Fruit fly (Drosophila melanogaster): ENCODE results near the gene Atg8b.
A peak's percentile ranks its signal among the peaks of the same experiment; 100 is the strongest.
"Not testable (repeated sequence)": the region's sequence is repeated elsewhere in the genome, so short reads cannot be mapped to it uniquely, and the experiment has no call there.

Atg8b gene

DNA sequence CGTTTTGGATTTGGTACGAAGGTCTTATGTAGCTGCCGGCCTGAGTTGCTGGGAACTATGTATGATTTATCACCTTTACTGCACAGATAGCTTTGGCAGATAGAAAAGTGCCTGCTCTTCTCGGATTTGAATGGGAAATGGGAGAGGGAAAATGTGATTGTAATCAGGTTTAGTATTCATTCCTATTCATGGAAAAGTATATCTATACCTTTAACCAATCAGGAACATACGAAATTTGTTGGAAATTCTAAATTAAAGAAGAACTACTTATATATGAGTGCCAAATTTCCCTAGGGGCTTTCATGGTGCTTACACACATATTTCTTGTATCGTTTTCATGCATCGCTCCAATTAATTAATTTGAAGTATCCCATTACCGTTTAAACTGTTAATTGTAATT lies at the start of gene Atg8b:
Gene Atg8b, minus strand, starts transcription at position 101 of the 400 bp plus-strand sequence.
- TF ChIP-seq CG17801 (GFP tag; optimal IDR thresholded peaks at IDR 0.05; ENCODE audit: partially characterized antibody) = no peak

dm6 chr3R:17774538-17774937 lies 49.7 kb upstream of the Atg8b start:
- no peak for TF ChIP-seq CG17801 (GFP tag; optimal IDR thresholded peaks at IDR 0.05; ENCODE audit: partially characterized antibody)

dm6 chr3R:17773893-17774292 lies 49.0 kb upstream of the Atg8b start:
- TF ChIP-seq CG17801 (GFP tag; optimal IDR thresholded peaks at IDR 0.05; ENCODE audit: partially characterized antibody) = no peak

DNA sequence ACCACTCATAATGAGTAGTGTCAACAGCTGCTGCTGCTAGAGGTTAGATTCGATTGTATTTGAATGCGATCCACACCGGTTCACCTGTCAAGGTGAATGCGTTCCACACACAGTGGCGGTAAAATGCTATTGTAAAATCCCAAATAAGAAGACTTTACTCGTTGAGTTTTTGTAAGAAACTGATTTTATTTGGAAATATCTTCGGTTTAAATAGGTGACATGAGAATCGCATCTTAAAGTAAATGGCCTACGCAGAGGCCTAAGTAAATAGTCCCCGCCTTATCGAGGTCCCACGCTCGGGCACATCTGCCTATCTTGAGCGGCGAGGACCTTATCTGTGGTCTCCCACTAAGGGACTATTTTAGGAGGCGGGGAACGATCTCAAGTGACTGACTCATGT lies 38.2 kb upstream of the Atg8b start, which contains the start of gene TyrR:
Gene TyrR, minus strand, starts transcription at position 101 of the 400 bp plus-strand sequence.
- TF ChIP-seq CG17801 (GFP tag; optimal IDR thresholded peaks at IDR 0.05; ENCODE audit: partially characterized antibody) = not testable (repeated sequence)

DNA sequence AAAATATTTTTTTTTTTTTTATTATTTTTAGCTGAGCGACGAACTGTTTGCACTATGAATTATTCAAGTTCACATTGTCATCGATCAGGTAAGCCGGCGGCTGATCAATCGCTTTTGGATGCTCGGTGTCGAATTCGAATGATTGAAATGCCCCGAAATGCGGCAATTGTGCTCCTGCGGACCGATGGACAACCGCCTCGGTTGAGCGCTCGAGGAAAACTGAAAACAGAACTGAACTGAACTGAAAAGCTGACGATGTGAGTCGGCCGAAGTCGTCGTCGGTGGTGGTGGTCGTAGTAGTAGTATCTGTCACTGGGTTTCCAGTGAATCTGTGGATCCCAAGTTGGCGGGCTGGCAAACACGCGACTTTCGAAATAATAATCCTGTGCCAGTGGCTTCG lies 37.4 kb upstream of the Atg8b start:
- TF ChIP-seq CG17801 (GFP tag; optimal IDR thresholded peaks at IDR 0.05; ENCODE audit: partially characterized antibody) = no peak

dm6 chr3R:17759773-17760476 lies 35.1 kb upstream of the Atg8b start:
- TF ChIP-seq CG17801 (GFP tag; optimal IDR thresholded peaks at IDR 0.05; ENCODE audit: partially characterized antibody) = no peak

DNA sequence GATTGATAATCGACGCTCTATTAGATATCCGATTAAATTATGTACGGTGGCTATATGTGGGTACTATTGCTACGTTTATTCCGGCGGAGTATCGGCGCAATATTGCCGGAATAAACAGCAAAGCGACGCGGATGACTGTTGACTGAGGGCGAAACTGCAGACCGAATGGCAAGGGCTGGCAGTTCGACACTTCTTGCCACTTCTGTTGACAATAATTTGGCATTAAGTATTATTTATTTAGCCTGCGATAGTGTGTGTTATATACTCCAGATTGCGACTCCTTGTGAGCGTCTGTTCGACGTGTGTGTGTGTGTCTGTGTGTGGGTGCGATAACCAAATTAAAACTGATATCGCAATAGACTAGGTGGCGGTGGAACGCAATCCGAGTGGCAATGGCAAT lies 34.0 kb upstream of the Atg8b start:
- TF ChIP-seq CG17801 (GFP tag; optimal IDR thresholded peaks at IDR 0.05; ENCODE audit: partially characterized antibody) = no peak

dm6 chr3R:17742542-17742941 lies 17.7 kb upstream of the Atg8b start:
- no peak for TF ChIP-seq CG17801 (GFP tag; optimal IDR thresholded peaks at IDR 0.05; ENCODE audit: partially characterized antibody)

DNA sequence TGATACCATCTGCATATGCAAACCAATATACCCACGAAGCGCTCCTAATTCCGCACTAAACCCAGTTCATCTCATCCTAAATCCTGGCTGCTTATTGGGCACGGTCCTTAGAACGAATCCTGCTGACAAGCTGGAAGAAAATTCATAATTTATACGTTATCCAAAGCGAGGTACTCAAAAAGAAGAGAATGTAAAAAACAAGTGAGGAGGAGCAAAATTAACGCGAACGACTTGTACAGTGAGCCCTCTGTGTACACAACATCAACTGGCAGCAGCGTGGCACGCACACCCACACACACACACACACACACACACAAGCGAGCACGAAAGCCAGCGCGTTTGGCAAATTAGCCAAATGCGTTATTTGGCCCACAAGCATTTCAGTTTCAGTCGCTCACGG lies 11.4 kb upstream of the Atg8b start, which contains the start of gene TyrRII:
Gene TyrRII, plus strand, starts transcription at position 301 of the 400 bp plus-strand sequence.
- TF ChIP-seq CG17801 (GFP tag; optimal IDR thresholded peaks at IDR 0.05; ENCODE audit: partially characterized antibody) = no peak

DNA sequence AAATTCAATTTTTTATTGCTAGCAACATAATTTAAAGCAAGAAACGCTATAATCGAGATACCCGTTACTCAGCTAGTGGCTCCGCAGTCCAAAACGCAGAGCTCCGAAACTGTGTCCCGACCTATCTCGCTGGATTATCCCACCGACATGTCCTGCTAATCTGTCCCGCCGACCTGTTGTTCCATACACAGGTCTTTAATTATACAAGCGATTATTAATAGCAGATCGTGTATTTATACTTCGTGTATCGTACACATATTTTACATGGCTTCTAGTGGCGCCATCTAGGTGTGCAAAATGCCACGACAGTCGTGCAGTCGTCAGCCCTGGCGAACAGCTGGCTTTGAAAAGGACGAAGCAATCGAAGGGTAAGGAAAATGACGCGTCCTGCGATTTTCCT lies 8.4 kb upstream of the Atg8b start, which contains the start of gene CG14321:
Gene CG14321, plus strand, starts transcription at position 338 of the 400 bp plus-strand sequence.
- no peak for TF ChIP-seq CG17801 (GFP tag; optimal IDR thresholded peaks at IDR 0.05; ENCODE audit: partially characterized antibody)

- no peak for TF ChIP-seq CG17801 (GFP tag; optimal IDR thresholded peaks at IDR 0.05; ENCODE audit: partially characterized antibody)
These were observed 695 bp upstream of the Atg8b start, which contains the start of gene Lgr1 for dm6 chr3R:17725558-17725957. Gene Lgr1, plus strand, starts transcription at chr3R:17725777.

- TF ChIP-seq CG17801 (GFP tag; optimal IDR thresholded peaks at IDR 0.05; ENCODE audit: partially characterized antibody) = no peak
These were observed 5.9 kb downstream of the Atg8b start, which contains the start of gene Pxt for dm6 chr3R:17718760-17719625. Gene Pxt, plus strand, starts transcription at chr3R:17719454.

dm6 chr3R:17718051-17718693 lies 6.7 kb downstream of the Atg8b start, which contains the start of gene osa:
Gene osa, minus strand, starts transcription at chr3R:17718350.
- TF ChIP-seq CG17801 (GFP tag; optimal IDR thresholded peaks at IDR 0.05; ENCODE audit: partially characterized antibody) = peak; percentile 24

DNA sequence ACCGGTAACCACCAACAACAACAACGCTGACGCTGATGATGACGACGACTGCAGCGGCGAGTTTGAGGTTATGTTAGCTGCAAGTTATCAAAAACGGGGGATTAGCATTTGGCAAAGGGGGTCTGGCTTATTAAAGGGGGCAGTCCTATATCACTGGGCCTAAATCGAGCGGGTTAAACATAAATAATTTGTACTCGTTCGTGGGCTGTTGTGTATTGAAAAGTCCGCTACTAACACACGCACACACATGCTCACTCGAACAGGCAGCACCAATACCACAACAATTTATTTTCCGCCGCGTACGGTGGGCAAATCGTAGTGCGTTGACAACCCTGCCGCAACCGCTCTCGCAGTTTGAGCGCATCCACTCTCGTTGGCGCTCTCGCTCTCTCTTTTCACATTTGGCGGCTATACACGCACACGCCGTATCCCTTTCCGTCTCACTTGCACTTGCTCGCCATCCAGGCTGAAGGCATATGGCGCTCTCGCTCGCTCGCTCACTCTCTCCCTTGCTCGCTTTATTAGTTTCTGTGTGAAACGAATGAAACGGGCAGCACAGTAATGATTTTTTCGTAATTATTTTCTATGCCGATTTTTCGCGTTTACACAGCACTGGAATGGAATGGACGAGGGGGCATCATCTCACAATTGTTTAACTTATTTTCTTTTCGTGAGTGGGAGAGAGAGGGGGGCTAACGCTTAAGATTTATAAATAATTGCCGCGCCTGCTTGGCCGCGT lies 7.8 kb downstream of the Atg8b start:
- TF ChIP-seq CG17801 (GFP tag; optimal IDR thresholded peaks at IDR 0.05; ENCODE audit: partially characterized antibody) = peak; percentile 54

All from ovary, adult (tissue).